Worm (Caenorhabditis elegans): ENCODE results near the gene C01G6.9.

The C01G6.9 gene

DNA sequence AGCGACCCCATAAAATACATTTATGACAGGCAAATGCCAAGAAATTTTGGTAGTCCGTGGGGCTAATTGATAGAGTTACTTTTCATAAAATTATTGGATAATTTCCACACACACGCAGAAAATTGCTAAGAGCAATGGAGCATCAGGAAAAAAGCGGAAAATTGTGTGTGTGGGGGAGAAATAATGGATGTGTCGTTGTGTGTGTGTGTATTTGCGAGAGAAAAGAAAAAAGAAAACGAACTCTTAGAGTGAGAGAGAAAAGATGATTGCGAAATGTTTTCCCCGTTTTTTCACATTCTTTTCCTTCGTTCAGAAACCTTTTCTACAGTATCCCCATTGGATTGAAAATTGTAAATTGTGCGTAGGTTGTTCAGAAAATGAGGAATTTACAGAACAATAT lies 14.0 kb downstream of the C01G6.9 start (continued):
- TF ChIP-seq mef-2 (tag; optimal IDR thresholded peaks at IDR 0.05) (no peak), nhr-237 (tag; optimal IDR thresholded peaks at IDR 0.05) (no peak), lin-39 (tag; optimal IDR thresholded peaks at IDR 0.05) (no peak), xbp-1 (tag; optimal IDR thresholded peaks at IDR 0.05) (no peak), alr-1 (tag; optimal IDR thresholded peaks at IDR 0.05; ENCODE audit: borderline replicate concordance) (no peak), elt-2 (tag; optimal IDR thresholded peaks at IDR 0.05) (no peak), vab-15 (tag; optimal IDR thresholded peaks at IDR 0.05) (no peak), sup-37 (GFP tag; optimal IDR thresholded peaks at IDR 0.05) (no peak), ets-5 (GFP tag; IDR thresholded peaks at IDR 0.05) (no peak), ceh-90 (tag; optimal IDR thresholded peaks at IDR 0.05) (no peak), nhr-84 (tag; optimal IDR thresholded peaks at IDR 0.05) (no peak), rnt-1 (tag; optimal IDR thresholded peaks at IDR 0.05) (peak; percentile 36), C16A3.4 (tag; optimal IDR thresholded peaks at IDR 0.05) (no peak), dsc-1 (tag; optimal IDR thresholded peaks at IDR 0.05) (no peak), zip-4 (GFP tag; optimal IDR thresholded peaks at IDR 0.05) (peak; percentile 60), unc-86 (tag; optimal IDR thresholded peaks at IDR 0.05) (no peak), fos-1 (tag; optimal IDR thresholded peaks at IDR 0.05) (no peak), nhr-71 (tag; optimal IDR thresholded peaks at IDR 0.05) (no peak), blmp-1 (tag; optimal IDR thresholded peaks at IDR 0.05) (peak; percentile 75), zag-1 (tag; optimal IDR thresholded peaks at IDR 0.05) (no peak), nhr-19 (GFP tag; conservative IDR thresholded peaks at IDR 0.05) (peak; percentile 25), efl-3 (GFP tag; optimal IDR thresholded peaks at IDR 0.05) (no peak), C04F5.9 (tag; optimal IDR thresholded peaks at IDR 0.05) (no peak), ces-1 (GFP tag; optimal IDR thresholded peaks at IDR 0.05) (no peak), jun-1 (tag; optimal IDR thresholded peaks at IDR 0.05) (no peak), nhr-11 (tag; optimal IDR thresholded peaks at IDR 0.05) (no peak), unc-130 (tag; optimal IDR thresholded peaks at IDR 0.05) (peak; percentile 33), swsn-7 (tag; optimal IDR thresholded peaks at IDR 0.05) (peak; percentile 27), nhr-85 (tag) (peak; percentile 50), lin-13 (GFP tag; optimal IDR thresholded peaks at IDR 0.05) (no peak), fkh-4 (tag; optimal IDR thresholded peaks at IDR 0.05; ENCODE audit: borderline replicate concordance) (no peak), nhr-90 (tag; optimal IDR thresholded peaks at IDR 0.05; ENCODE audit: poor library complexity) (no peak), efl-1 (optimal IDR thresholded peaks at IDR 0.05) (peak in 1 of 2 experiments; percentile 20), efl-1 (GFP tag; optimal IDR thresholded peaks at IDR 0.05 in 1 of 2) (no peak), nhr-28 (tag; optimal IDR thresholded peaks at IDR 0.05) (no peak), sox-4 (tag; optimal IDR thresholded peaks at IDR 0.05) (no peak), lin-35 (GFP tag; optimal IDR thresholded peaks at IDR 0.05) (no peak), unc-98 (GFP tag; IDR thresholded peaks at IDR 0.05) (no peak)

DNA sequence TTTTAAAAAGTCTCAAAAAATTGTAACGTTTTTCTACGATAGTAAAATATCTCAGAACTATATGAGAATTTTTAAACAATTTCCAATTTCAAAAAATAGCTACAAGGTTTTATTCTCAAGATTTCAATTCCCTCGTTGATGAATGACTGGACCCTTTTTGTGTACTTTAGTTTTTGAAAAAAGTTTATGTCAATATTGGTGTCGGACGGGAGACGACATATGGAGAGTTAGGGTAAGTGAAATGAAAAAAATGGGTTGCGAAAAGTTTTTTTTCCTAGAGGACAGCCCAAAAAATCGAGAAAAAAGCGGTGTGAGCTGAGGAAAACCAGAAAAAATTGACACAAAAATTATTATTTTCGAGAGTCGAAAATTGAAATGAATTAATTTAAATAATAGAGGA lies 14.8 kb downstream of the C01G6.9 start:
- TF ChIP-seq efl-1 (optimal IDR thresholded peaks at IDR 0.05) (no peak), efl-1 (GFP tag; optimal IDR thresholded peaks at IDR 0.05 in 1 of 2) (peak in 1 of 2 experiments; percentile 46), elt-2 (tag; optimal IDR thresholded peaks at IDR 0.05) (no peak)

DNA sequence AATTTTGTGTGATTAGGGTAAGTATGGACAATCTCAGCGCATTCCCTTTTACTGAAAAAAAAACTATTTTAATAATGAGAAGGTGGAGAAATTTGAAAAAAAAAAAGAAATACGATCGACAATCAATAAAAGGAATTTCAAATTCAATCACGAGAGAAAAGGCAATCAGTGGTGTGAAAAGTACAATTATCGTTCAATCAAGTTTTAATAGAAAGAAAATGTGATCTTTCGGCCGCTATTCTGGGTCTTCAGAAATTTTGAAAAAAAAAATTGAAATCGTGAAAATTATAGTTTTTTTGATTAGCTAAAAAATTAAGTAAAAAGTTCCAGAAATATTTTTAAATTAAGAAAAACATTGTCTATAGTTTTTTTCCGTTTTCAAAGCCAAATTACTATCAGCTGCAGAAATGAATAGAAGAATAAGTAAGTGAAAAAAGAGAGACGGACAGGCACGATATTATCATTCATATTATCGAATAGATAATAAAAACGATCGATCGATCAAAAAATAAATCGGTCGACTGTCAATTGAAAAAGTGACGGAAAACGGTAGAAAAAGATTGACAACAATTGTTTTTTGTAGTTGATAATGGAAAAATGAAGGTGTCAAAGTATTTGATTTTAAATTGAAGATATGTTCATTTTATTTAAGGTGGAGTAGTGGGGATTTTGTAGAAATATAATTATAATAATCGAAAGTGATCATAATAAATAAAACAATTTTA lies 15.4 kb downstream of the C01G6.9 start, which contains the start of gene gldi-3:
Gene gldi-3, minus strand, starts transcription at position 51 of the 725 bp plus-strand sequence.
- TF ChIP-seq efl-1 (optimal IDR thresholded peaks at IDR 0.05) (no peak), efl-1 (GFP tag; optimal IDR thresholded peaks at IDR 0.05 in 1 of 2) (peak in 1 of 2 experiments; percentile 46), nhr-11 (tag; optimal IDR thresholded peaks at IDR 0.05) (no peak), blmp-1 (tag; optimal IDR thresholded peaks at IDR 0.05) (peak; percentile 6), elt-3 (tag; optimal IDR thresholded peaks at IDR 0.05) (peak in 1 of 6 experiments; percentile 35), ceh-8 (GFP tag; optimal IDR thresholded peaks at IDR 0.05) (no peak), nhr-28 (tag; optimal IDR thresholded peaks at IDR 0.05) (no peak), lin-35 (GFP tag; optimal IDR thresholded peaks at IDR 0.05) (peak in 1 of 2 experiments; percentile 12), nhr-20 (tag; optimal IDR thresholded peaks at IDR 0.05) (peak; percentile 14)

All from whole organism, L1 larva.